Worm (Caenorhabditis elegans): ENCODE data around the gene srsx-21.

DNA sequence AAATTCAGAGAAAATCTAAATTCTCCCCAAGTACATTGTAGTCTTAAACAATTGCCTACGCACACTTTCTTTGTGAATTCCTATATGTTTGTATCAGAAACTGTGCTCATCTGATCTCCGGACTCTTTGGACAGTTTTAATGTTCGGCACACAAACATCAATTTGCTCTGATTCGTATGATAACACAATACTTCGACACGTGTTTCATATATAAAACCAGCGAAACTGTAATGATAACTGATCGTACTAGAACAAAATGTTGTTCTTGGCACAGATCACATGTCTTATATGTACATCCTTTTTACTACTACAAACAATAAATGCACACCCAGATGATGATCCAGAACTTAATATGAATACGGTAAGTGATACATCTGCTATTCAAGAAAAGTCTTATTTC, 46.4 kb upstream of the srsx-21 start, which contains the start of gene lipl-2:
- TF ChIP-seq sma-3 (GFP tag; optimal IDR thresholded peaks at IDR 0.05) (no peak), mab-5 (tag; optimal IDR thresholded peaks at IDR 0.05) (no peak), mdl-1 (tag; optimal IDR thresholded peaks at IDR 0.05) (no peak), blmp-1 (tag; optimal IDR thresholded peaks at IDR 0.05; ENCODE audit: insufficient read depth) (no peak), unc-62 (GFP tag; optimal IDR thresholded peaks at IDR 0.05) (no peak), aly-2 (tag; optimal IDR thresholded peaks at IDR 0.05) (no peak)

Measured in whole organism, L2 larva.